Fruit fly (Drosophila melanogaster): ENCODE measurements around the gene crb.
A peak's percentile ranks its signal among the peaks of the same experiment; 100 is the strongest.

crb gene

DNA sequence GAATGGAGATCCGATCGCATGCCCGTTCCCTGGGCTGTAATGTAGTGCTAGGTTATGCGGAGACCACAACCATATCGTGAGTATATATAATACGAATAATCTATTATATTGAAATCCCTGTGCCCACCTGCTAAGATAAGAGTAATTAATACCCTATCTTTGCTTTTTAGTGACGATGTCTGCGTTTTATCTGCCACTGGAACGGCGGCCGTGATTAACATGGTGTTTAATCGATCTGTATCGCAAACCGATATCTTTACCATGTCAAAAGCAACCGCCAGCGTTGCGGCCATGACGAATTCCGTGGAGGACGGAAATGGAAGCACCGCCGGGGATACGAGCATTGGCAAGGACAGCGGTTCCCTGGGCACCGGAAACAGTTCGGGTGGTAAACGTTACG lies 58.6 kb downstream of the crb start:
- peak; percentile 78 for TF ChIP-seq exex (tag; optimal IDR thresholded peaks at IDR 0.05)
- TF ChIP-seq pho (GFP tag; optimal IDR thresholded peaks at IDR 0.05) = no peak
- peak; percentile 79 for TF ChIP-seq mirr (GFP tag; optimal IDR thresholded peaks at IDR 0.05)
- TF ChIP-seq ATbp (GFP tag; optimal IDR thresholded peaks at IDR 0.05) = no peak
- TF ChIP-seq CG31388 (GFP tag; optimal IDR thresholded peaks at IDR 0.05) = no peak

dm6 chr3R:24357698-24358097 lies 62.8 kb downstream of the crb start, which contains the start of gene Golgin84:
Gene Golgin84, minus strand, starts transcription at chr3R:24357938.
- TF ChIP-seq BEAF-32 (GFP tag; optimal IDR thresholded peaks at IDR 0.05) = peak; percentile 16
- TF ChIP-seq CG9797 (GFP tag; optimal IDR thresholded peaks at IDR 0.05) = peak; percentile 62
- TF ChIP-seq CG4854 (GFP tag; optimal IDR thresholded peaks at IDR 0.05) = no peak
- no peak for TF ChIP-seq Dref (GFP tag; IDR thresholded peaks at IDR 0.05)
- TF ChIP-seq run (tag; optimal IDR thresholded peaks at IDR 0.05) = no peak
- TF ChIP-seq dmrt99B (tag; optimal IDR thresholded peaks at IDR 0.05) = no peak
- no peak for TF ChIP-seq HmgZ (tag; optimal IDR thresholded peaks at IDR 0.05)
- no peak for TF ChIP-seq CG8359 (GFP tag; optimal IDR thresholded peaks at IDR 0.05; ENCODE audit: borderline replicate concordance)
- peak; percentile 21 for TF ChIP-seq Dp (GFP tag; optimal IDR thresholded peaks at IDR 0.05)
- no peak for TF ChIP-seq salm (tag; optimal IDR thresholded peaks at IDR 0.05)
- TF ChIP-seq odd (GFP tag; optimal IDR thresholded peaks at IDR 0.05) = no peak
- TF ChIP-seq CrebB (tag; optimal IDR thresholded peaks at IDR 0.05) = no peak
- no peak for TF ChIP-seq Bteb2 (GFP tag; optimal IDR thresholded peaks at IDR 0.05)
- TF ChIP-seq ci (GFP tag; IDR thresholded peaks at IDR 0.05) = no peak
- TF ChIP-seq hkb (optimal IDR thresholded peaks at IDR 0.05) = no peak
- TF ChIP-seq hkb (GFP tag; IDR thresholded peaks at IDR 0.05) = no peak
- TF ChIP-seq bab2 (GFP tag; optimal IDR thresholded peaks at IDR 0.05) = no peak
- no peak for TF ChIP-seq CG3163 (GFP tag; optimal IDR thresholded peaks at IDR 0.05)
- TF ChIP-seq Abd-B (GFP tag; optimal IDR thresholded peaks at IDR 0.05) = no peak
- peak; percentile 24 for TF ChIP-seq CG3995 (GFP tag; optimal IDR thresholded peaks at IDR 0.05)
- TF ChIP-seq sr (GFP tag; IDR thresholded peaks at IDR 0.05) = no peak
- no peak for TF ChIP-seq yki (optimal IDR thresholded peaks at IDR 0.05)
- no peak for TF ChIP-seq CkIIα-i1 (GFP tag; IDR thresholded peaks at IDR 0.05)
- TF ChIP-seq chm (GFP tag; IDR thresholded peaks at IDR 0.05) = no peak
- TF ChIP-seq CG18599 (GFP tag; optimal IDR thresholded peaks at IDR 0.05) = no peak
- TF ChIP-seq ara (GFP tag; IDR thresholded peaks at IDR 0.05) = no peak
- no peak for TF ChIP-seq klu (GFP tag; IDR thresholded peaks at IDR 0.05)
- TF ChIP-seq CG7786 (GFP tag; optimal IDR thresholded peaks at IDR 0.05) = no peak
- TF ChIP-seq onecut (GFP tag; IDR thresholded peaks at IDR 0.05) = no peak
- no peak for TF ChIP-seq ken (GFP tag; IDR thresholded peaks at IDR 0.05)
- TF ChIP-seq CG4424 (GFP tag; optimal IDR thresholded peaks at IDR 0.05) = no peak
- no peak for TF ChIP-seq Lim3 (GFP tag; IDR thresholded peaks at IDR 0.05)
- TF ChIP-seq corto (GFP tag; optimal IDR thresholded peaks at IDR 0.05) = no peak
- TF ChIP-seq CG16815 (GFP tag; optimal IDR thresholded peaks at IDR 0.05) = no peak
- no peak for TF ChIP-seq CG43689 (GFP tag; IDR thresholded peaks at IDR 0.05)
- no peak for TF ChIP-seq HLH3B (GFP tag; IDR thresholded peaks at IDR 0.05)
- no peak for TF ChIP-seq hb (GFP tag; IDR thresholded peaks at IDR 0.05; ENCODE audit: partially characterized antibody)
- TF ChIP-seq esg (GFP tag; conservative IDR thresholded peaks at IDR 0.05) = no peak
- TF ChIP-seq ro (GFP tag; IDR thresholded peaks at IDR 0.05) = no peak
- no peak for TF ChIP-seq lilli (GFP tag; optimal IDR thresholded peaks at IDR 0.05)
- TF ChIP-seq CG34422 (GFP tag; IDR thresholded peaks at IDR 0.05) = no peak
- TF ChIP-seq CG31224 (GFP tag; IDR thresholded peaks at IDR 0.05) = no peak
- no peak for TF ChIP-seq C15 (GFP tag; IDR thresholded peaks at IDR 0.05)
- no peak for TF ChIP-seq CG7928 (GFP tag; optimal IDR thresholded peaks at IDR 0.05)
- no peak for TF ChIP-seq fd96Cb (tag; optimal IDR thresholded peaks at IDR 0.05)
- peak; percentile 22; the same call in 1 of the 2 replicates for TF ChIP-seq ato (GFP tag; IDR thresholded peaks at IDR 0.05; ENCODE audit: partially characterized antibody)
- TF ChIP-seq CG3847 (GFP tag; IDR thresholded peaks at IDR 0.05) = no peak

All from whole organism, embryonic.